Fruit fly (Drosophila melanogaster): ENCODE results near the gene CG12682.

dm6 chrX:4804762-4805161 lies 21.0 kb upstream of the CG12682 start, which contains the start of gene CG2861:
- TF ChIP-seq CG17806 (tag; optimal IDR thresholded peaks at IDR 0.05) (no peak), CG10348 (GFP tag; IDR thresholded peaks at IDR 0.05) (no peak), EcR (GFP tag; optimal IDR thresholded peaks at IDR 0.05) (no peak), CG14655 (GFP tag; optimal IDR thresholded peaks at IDR 0.05) (no peak), gl (tag; optimal IDR thresholded peaks at IDR 0.05) (no peak), CG13204 (GFP tag; optimal IDR thresholded peaks at IDR 0.05) (no peak), CG9948 (tag; optimal IDR thresholded peaks at IDR 0.05) (no peak), fd96Ca (GFP tag; IDR thresholded peaks at IDR 0.05) (no peak), CG8301 (tag; optimal IDR thresholded peaks at IDR 0.05) (no peak), CG34367 (tag; optimal IDR thresholded peaks at IDR 0.05) (no peak), Pif1A (GFP tag; optimal IDR thresholded peaks at IDR 0.05) (no peak), CG8159 (tag; optimal IDR thresholded peaks at IDR 0.05) (no peak)

Data from whole organism, pupa.